Worm (Caenorhabditis elegans): ENCODE results near the gene mrps-5.

DNA sequence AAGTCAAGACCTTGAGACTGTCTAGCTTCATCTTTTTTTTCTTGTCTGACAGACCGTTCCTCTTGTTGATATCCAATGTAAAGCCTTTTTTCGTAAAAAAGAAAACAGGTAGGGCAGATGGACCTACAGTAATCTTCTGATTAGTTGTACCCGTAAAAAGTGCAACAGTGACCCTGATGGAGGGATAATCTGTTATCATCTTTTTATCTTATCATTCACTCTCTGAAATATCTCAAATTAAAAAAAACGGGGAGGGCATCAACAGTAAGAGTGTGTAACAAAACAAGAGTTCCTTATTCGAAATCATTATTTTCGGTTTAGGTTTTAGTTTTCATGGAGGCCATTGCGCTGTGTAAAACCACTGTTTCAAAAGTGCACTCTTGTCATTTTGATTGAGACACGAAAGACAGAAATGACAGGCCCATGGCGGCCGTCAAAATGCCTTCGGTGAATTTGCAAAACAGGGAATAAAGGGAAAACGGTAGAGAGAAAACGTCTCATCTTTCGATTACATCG is 29.6 kb upstream of the mrps-5 start:
- TF ChIP-seq dpl-1 (GFP tag; optimal IDR thresholded peaks at IDR 0.05) (no peak), madf-3 (GFP tag; IDR thresholded peaks at IDR 0.05) (no peak), ets-4 (GFP tag; optimal IDR thresholded peaks at IDR 0.05) (no peak), F57A8.1 (GFP tag; optimal IDR thresholded peaks at IDR 0.05) (no peak)
